Fruit fly (Drosophila melanogaster): ENCODE measurements around the gene gfzf.

gfzf gene

DNA sequence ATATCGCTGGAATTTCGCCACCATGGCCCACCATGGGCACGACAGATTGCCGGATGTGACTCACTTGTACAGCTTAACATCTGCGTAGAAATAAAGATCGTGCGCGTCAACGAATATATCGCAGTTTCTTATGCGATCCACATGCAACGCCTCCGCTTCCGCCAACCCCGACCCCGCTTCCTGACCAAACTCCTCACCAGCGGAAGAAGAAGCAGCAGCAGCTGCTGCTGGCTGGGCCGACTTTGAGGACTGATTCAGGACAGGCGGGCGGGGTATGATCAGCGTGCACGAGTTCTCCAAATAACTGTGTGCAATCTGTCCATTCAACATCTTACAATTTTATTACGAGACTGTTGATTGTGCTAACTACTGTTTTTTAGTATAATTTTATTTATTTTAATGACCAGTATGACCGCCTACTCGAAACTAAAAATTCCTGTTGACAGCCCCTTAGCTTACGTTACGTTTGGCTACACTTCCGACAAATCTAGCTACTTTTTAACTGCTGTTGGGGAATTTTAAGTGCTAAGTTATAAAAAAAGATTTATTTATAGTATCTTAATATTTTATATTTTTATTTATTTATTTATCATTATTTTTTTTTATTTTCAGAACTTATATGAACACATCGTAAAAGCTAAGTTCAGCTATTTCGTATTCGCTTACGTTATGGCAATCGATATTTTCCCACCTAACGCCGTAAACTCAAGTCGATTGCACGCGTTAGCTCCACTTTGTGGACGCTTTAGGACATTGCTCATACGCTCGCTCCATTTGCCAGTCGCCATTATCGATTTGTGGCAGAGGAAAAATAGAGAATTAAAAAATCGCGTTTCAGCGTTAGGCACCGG, 35.7 kb upstream of the gfzf start, which contains the start of the genes CG10055 and lap:
TSS of gene CG10055 (minus strand) at position 432 of the 851 bp plus-strand sequence.
TSS of gene lap (plus strand) at position 753 of the 851 bp plus-strand sequence.
- TF ChIP-seq CG9948 (tag; optimal IDR thresholded peaks at IDR 0.05): no peak
- TF ChIP-seq Ets98B (GFP tag; IDR thresholded peaks at IDR 0.05): 0 out of 2 replicates have a peak, but pooled peaks have one; percentile 9

DNA sequence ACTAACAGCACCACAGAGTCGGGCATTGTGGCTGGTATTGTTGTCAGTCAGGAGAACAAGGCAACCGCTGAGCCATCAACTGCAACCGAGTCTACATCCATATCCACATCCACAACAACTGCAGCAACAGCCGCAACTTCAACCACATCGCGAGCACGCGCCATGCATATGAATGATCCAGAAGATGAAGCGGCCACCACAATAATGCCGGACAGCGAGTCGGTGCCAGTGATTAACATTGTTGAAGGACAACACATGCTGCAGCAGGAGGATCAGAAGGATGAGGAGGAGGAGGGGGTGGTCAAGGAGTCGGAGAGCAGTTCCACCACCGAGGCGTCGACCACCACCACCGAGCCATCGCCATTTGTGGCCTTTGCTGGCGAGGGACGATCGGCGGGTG, 24.0 kb upstream of the gfzf start:
- TF ChIP-seq CG8301 (tag; optimal IDR thresholded peaks at IDR 0.05) (no peak), CG4496 (GFP tag; IDR thresholded peaks at IDR 0.05) (peak; percentile 43; the same call in 1 of the 3 replicates), D1 (tag; optimal IDR thresholded peaks at IDR 0.05) (no peak), Pif1A (GFP tag; optimal IDR thresholded peaks at IDR 0.05) (no peak), CG10348 (GFP tag; IDR thresholded peaks at IDR 0.05) (no peak), CG13204 (GFP tag; optimal IDR thresholded peaks at IDR 0.05) (peak; percentile 33), CG8159 (tag; optimal IDR thresholded peaks at IDR 0.05) (no peak), CG14655 (GFP tag; optimal IDR thresholded peaks at IDR 0.05) (no peak), EcR (GFP tag; optimal IDR thresholded peaks at IDR 0.05) (peak; percentile 84)

DNA sequence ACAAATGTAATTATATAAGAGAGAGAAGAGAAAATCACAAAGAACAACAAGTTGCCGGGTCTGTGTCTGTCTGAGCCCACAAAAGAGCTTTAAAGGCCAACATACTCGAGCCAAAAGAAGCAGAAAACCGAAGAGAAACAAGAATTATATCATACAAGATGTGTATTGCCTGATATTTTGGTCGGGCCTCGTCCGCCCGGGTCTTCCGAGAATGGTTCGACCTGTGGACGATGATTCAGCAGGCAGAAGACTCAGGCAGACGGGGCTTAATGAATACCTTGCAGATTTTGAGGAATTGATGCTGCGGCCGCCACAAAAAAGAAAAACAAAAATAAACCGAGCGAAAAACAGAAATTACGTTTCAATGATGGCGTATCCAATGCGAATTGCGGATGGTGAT, 22.2 kb upstream of the gfzf start:
- TF ChIP-seq rn (GFP tag; IDR thresholded peaks at IDR 0.05): no peak
- no peak for TF ChIP-seq fd96Ca (GFP tag; IDR thresholded peaks at IDR 0.05)
- no peak for TF ChIP-seq CG14655 (GFP tag; optimal IDR thresholded peaks at IDR 0.05)
- TF ChIP-seq Pif1A (GFP tag; optimal IDR thresholded peaks at IDR 0.05): no peak
- TF ChIP-seq CG34367 (tag; optimal IDR thresholded peaks at IDR 0.05): no peak
- TF ChIP-seq CG4496 (GFP tag; IDR thresholded peaks at IDR 0.05): 0 out of 3 replicates have a peak, but pooled peaks have one; percentile 22
- no peak for TF ChIP-seq CG13204 (GFP tag; optimal IDR thresholded peaks at IDR 0.05)
- TF ChIP-seq CG15710 (tag; optimal IDR thresholded peaks at IDR 0.05): no peak
- TF ChIP-seq EcR (GFP tag; optimal IDR thresholded peaks at IDR 0.05): peak; percentile 75
- no peak for TF ChIP-seq Pif1B (GFP tag; optimal IDR thresholded peaks at IDR 0.05)

DNA sequence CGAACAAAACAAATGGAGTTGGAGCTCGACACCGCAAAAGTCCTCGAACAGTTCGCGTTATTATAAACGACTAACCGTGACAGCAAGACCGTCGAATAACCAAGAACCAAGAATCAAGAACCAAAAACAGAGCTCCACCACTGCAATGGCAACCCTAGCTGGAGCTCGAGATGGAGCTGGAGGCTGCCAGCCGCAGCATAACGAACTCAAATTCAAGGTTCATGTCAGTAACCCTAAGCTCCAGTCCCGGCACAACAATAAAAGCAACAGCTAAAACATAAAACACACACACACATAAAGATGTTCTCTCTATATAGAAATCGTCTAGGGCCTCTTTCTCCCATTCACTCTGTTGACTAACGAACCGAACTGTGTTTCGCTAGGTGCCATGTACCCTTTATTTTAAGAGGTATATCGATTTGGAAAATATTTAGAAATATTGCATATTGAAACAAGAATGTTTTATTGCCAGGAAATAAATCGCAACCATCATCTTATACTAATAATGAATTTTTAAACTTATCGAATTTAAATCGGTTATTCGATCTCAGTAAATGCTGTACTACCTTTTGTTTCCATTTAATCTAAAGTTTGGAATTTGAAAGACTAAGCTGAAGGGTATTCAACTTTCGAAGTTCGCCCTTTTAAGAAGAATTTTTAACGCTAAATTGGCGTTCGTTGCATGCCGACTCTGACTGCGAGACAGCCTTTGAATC, 20.8 kb upstream of the gfzf start:
- peak; percentile 75 for TF ChIP-seq Pif1A (GFP tag; optimal IDR thresholded peaks at IDR 0.05)
- peak; percentile 85 for TF ChIP-seq CG9948 (tag; optimal IDR thresholded peaks at IDR 0.05)
- TF ChIP-seq CG12605 (GFP tag; IDR thresholded peaks at IDR 0.05): no peak
- TF ChIP-seq gl (tag; optimal IDR thresholded peaks at IDR 0.05): peak; percentile 48
- TF ChIP-seq D1 (tag; optimal IDR thresholded peaks at IDR 0.05): peak; percentile 79
- TF ChIP-seq fd96Ca (GFP tag; IDR thresholded peaks at IDR 0.05): no peak
- peak; percentile 85 for TF ChIP-seq CG17806 (tag; optimal IDR thresholded peaks at IDR 0.05)
- peak; percentile 42 for TF ChIP-seq CG13204 (GFP tag; optimal IDR thresholded peaks at IDR 0.05)
- TF ChIP-seq rn (GFP tag; IDR thresholded peaks at IDR 0.05): no peak
- TF ChIP-seq CG10348 (GFP tag; IDR thresholded peaks at IDR 0.05): no peak
- TF ChIP-seq Ets98B (GFP tag; IDR thresholded peaks at IDR 0.05): no peak
- peak; percentile 86 for TF ChIP-seq CG8159 (tag; optimal IDR thresholded peaks at IDR 0.05)
- TF ChIP-seq CG15710 (tag; optimal IDR thresholded peaks at IDR 0.05): peak; percentile 91
- TF ChIP-seq CG4496 (GFP tag; IDR thresholded peaks at IDR 0.05): peak; percentile 55; the same call in 1 of the 3 replicates
- peak; percentile 92 for TF ChIP-seq EcR (GFP tag; optimal IDR thresholded peaks at IDR 0.05)
- TF ChIP-seq Snoo (tag; optimal IDR thresholded peaks at IDR 0.05): peak; percentile 26
- TF ChIP-seq CG8301 (tag; optimal IDR thresholded peaks at IDR 0.05): peak; percentile 56
- no peak for TF ChIP-seq CG32121 (GFP tag; IDR thresholded peaks at IDR 0.05)
- TF ChIP-seq CG34367 (tag; optimal IDR thresholded peaks at IDR 0.05): peak; percentile 80
- peak; percentile 62 for TF ChIP-seq Pif1B (GFP tag; optimal IDR thresholded peaks at IDR 0.05)
- peak; percentile 75 for TF ChIP-seq CG14655 (GFP tag; optimal IDR thresholded peaks at IDR 0.05)

DNA sequence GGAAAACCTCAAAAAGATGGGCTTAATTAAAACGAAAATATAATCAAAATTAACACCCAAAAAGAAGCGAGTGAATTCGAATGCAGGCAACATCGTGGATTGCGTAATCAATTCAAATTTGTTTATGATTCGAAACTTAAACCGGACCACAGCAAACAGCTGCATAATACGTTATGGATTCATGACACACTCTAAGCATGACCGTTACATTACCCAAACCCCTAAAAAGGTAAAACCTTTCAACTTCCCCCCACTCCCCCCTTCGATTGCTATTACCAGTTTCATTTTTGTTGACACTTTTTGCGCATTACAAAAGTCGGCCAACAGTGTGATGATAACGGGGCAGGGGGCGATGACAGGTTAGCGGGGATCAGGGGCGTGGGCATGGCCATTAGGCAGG, 19.2 kb upstream of the gfzf start:
- TF ChIP-seq fd96Ca (GFP tag; IDR thresholded peaks at IDR 0.05): no peak
- no peak for TF ChIP-seq CG17806 (tag; optimal IDR thresholded peaks at IDR 0.05)
- no peak for TF ChIP-seq CG15710 (tag; optimal IDR thresholded peaks at IDR 0.05)
- TF ChIP-seq EcR (GFP tag; optimal IDR thresholded peaks at IDR 0.05): no peak
- TF ChIP-seq CG12605 (GFP tag; IDR thresholded peaks at IDR 0.05): no peak
- no peak for TF ChIP-seq CG34367 (tag; optimal IDR thresholded peaks at IDR 0.05)
- no peak for TF ChIP-seq CG8301 (tag; optimal IDR thresholded peaks at IDR 0.05)
- TF ChIP-seq gl (tag; optimal IDR thresholded peaks at IDR 0.05): no peak
- TF ChIP-seq CG13204 (GFP tag; optimal IDR thresholded peaks at IDR 0.05): no peak
- no peak for TF ChIP-seq Pif1A (GFP tag; optimal IDR thresholded peaks at IDR 0.05)
- no peak for TF ChIP-seq Snoo (tag; optimal IDR thresholded peaks at IDR 0.05)
